Worm (Caenorhabditis elegans) whole organism, L4 larva: ENCODE measurements around the gene C39B10.1.

Experiments used
- ces-1 ChIP-seq: fragments of 150-350 bp; sonication (generic microtip); optimal IDR thresholded peaks from 4 replicates; lab custom pipeline; 2014; ENCODE audit warnings: missing biosample characterization, missing genetic modification reagents, missing genetic modification characterization
- cey-2 ChIP-seq: sonication (generic microtip); optimal IDR thresholded peaks from 3 replicates; lab custom pipeline; 2017; ENCODE audit warnings: missing genetic modification characterization, mild to moderate bottlenecking, missing compliant biosample characterization, antibody characterized with exemption, borderline replicate concordance; ENCODE audit not compliant: insufficient read depth
- dmd-6 ChIP-seq: fragments of 200-800 bp; sonication (Bioruptor generic); IDR thresholded peaks from 2 replicates; pipeline ENCODE4 v1.3.6; 2022; ENCODE audit warnings: missing genetic modification reagents, missing genetic modification characterization, missing compliant biosample characterization
- dpl-1 ChIP-seq: fragments of 150-350 bp; optimal IDR thresholded peaks from 2 replicates; lab custom pipeline; 2014; ENCODE audit warnings: missing biosample characterization, missing genetic modification reagents, missing genetic modification characterization
- lin-15B ChIP-seq: fragments of 150-350 bp; sonication (generic microtip); optimal IDR thresholded peaks from 3 replicates; lab custom pipeline; 2014; ENCODE audit warnings: missing biosample characterization, missing genetic modification characterization
- mep-1 ChIP-seq: fragments of 150-350 bp; sonication (generic microtip); optimal IDR thresholded peaks from 3 replicates; lab custom pipeline; 2014; ENCODE audit warnings: missing biosample characterization, missing genetic modification characterization
- nhr-77 ChIP-seq: fragments of 150-350 bp; optimal IDR thresholded peaks from 2 replicates; lab custom pipeline; 2014; ENCODE audit warnings: missing biosample characterization, missing genetic modification characterization
- pha-4 ChIP-seq, 2 experiments: fragments of 150-350 bp in 1 of 2; fragments of 200-800 bp in 1 of 2; sonication (Bioruptor generic) in 1 of 2; IDR thresholded peaks in 1 of 2; optimal IDR thresholded peaks in 1 of 2; 2 replicates each; pipeline versions ENCODE4 v1.3.6 to Lab custom; 2014 to 2022; ENCODE audit warnings: missing genetic modification characterization in 2 of 2, missing genetic modification reagents in 2 of 2, missing biosample characterization in 1 of 2, missing compliant biosample characterization in 1 of 2
- saeg-2 ChIP-seq: fragments of 200-800 bp; sonication (Bioruptor generic); IDR thresholded peaks from 2 replicates; pipeline ENCODE4 v1.3.6; 2022; ENCODE audit warnings: missing genetic modification reagents, missing genetic modification characterization, missing compliant biosample characterization
- snpc-4 ChIP-seq: fragments of 150-350 bp; optimal IDR thresholded peaks from 2 replicates; lab custom pipeline; 2014; ENCODE audit warnings: missing biosample characterization, missing genetic modification characterization
- zag-1 ChIP-seq: fragments of 150-350 bp; optimal IDR thresholded peaks from 2 replicates; lab custom pipeline; 2014; ENCODE audit warnings: missing biosample characterization, missing genetic modification characterization
- zip-2 ChIP-seq: fragments of 150-350 bp; optimal IDR thresholded peaks from 2 replicates; lab custom pipeline; 2014; ENCODE audit warnings: missing biosample characterization, missing genetic modification characterization

DNA sequence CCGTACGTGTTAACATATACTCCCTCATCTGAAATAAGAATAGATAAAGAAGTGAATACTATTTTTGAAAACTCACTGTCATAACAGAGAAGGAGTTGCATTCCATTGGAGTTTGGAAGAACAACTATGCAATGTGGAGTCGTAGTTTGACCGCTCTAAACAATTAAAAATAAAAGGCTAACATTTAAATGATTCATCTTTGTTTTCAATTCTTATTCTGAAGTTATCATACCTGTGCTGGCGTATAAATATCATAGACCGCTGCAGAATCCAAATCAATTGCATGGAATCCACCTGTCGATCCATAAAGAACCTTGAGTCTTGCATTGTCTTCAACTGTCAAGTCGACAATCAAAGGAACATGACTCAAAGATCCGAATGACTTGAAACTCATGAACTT, 40.7 kb downstream of the C39B10.1 start:
- TF ChIP-seq pha-4 (GFP tag; IDR thresholded peaks at IDR 0.05; lab: Robert Waterston, UW) (no peak), pha-4 (tag; optimal IDR thresholded peaks at IDR 0.05; lab: Kevin White, UChicago) (no peak), mep-1 (no peak), nhr-77 (tag; lab: Kevin White, UChicago) (no peak), saeg-2 (GFP tag; lab: Robert Waterston, UW) (no peak), lin-15B (no peak), zip-2 (tag; lab: Kevin White, UChicago) (no peak), zag-1 (tag; lab: Kevin White, UChicago) (no peak), ces-1 (GFP tag; lab: Kevin White, UChicago) (no peak), cey-2 (tag; lab: Kevin White, UChicago) (no peak), snpc-4 (no peak), dmd-6 (GFP tag; lab: Robert Waterston, UW) (no peak), dpl-1 (GFP tag; lab: Kevin White, UChicago) (no peak)
